In genomic region chr3R:23300091-23300918, dm6 we compare ENCODE assay signal across 4 fruit fly cellular contexts.
TF ChIP-seq lines count a peak whose summit lies in the region.

No protein-coding gene starts in this region.

- TF ChIP-seq CTCF in whole organism, embryonic (GFP tag; optimal IDR thresholded peaks at IDR 0.05; lab: Kevin White, UChicago): no peak

TF ChIP-seq in whole organism, embryonic, 481 proteins besides CTCF, POLR2A, EP300 and RAD21 (continues in another document):
- TF ChIP-seq CG11093 (GFP tag; IDR thresholded peaks at IDR 0.05; lab: Robert Waterston, UW): no peak
- TF ChIP-seq Sox102F (GFP tag; optimal IDR thresholded peaks at IDR 0.05; lab: Kevin White, UChicago): peak; percentile 32
- peak; percentile 54 for TF ChIP-seq CG9727 (GFP tag; optimal IDR thresholded peaks at IDR 0.05; lab: Kevin White, UChicago)
- TF ChIP-seq HHEX (GFP tag; optimal IDR thresholded peaks at IDR 0.05; lab: Kevin White, UChicago): no peak
- peak; percentile 52 for TF ChIP-seq CG16863 (GFP tag; optimal IDR thresholded peaks at IDR 0.05; lab: Kevin White, UChicago)
- no peak for TF ChIP-seq CG15514 (GFP tag; optimal IDR thresholded peaks at IDR 0.05; lab: Kevin White, UChicago)
- TF ChIP-seq nau (GFP tag; optimal IDR thresholded peaks at IDR 0.05; lab: Kevin White, UChicago): no peak
- no peak for TF ChIP-seq CG3838 (GFP tag; optimal IDR thresholded peaks at IDR 0.05; lab: Kevin White, UChicago)
- peak; percentile 78 for TF ChIP-seq CG12391 (tag; optimal IDR thresholded peaks at IDR 0.05; lab: Kevin White, UChicago)
- no peak for TF ChIP-seq CG17802 (tag; optimal IDR thresholded peaks at IDR 0.05; lab: Kevin White, UChicago)
- TF ChIP-seq dm (GFP tag; optimal IDR thresholded peaks at IDR 0.05; lab: Kevin White, UChicago): peak; percentile 24
- peak; percentile 74 for TF ChIP-seq CG8765 (GFP tag; IDR thresholded peaks at IDR 0.05; lab: Robert Waterston, UW)
- TF ChIP-seq CG17328 (GFP tag; IDR thresholded peaks at IDR 0.05; lab: Robert Waterston, UW): peak; percentile 68
- peak; percentile 39 for TF ChIP-seq D19A (tag; optimal IDR thresholded peaks at IDR 0.05; lab: Kevin White, UChicago)
- TF ChIP-seq nerfin-2 (GFP tag; IDR thresholded peaks at IDR 0.05; lab: Robert Waterston, UW; ENCODE audit: partially characterized antibody): no peak
- TF ChIP-seq tx (GFP tag; optimal IDR thresholded peaks at IDR 0.05; lab: Kevin White, UChicago): peak; percentile 27
- peak; percentile 52 for TF ChIP-seq az2 (GFP tag; optimal IDR thresholded peaks at IDR 0.05; lab: Kevin White, UChicago)
- peak; percentile 27 for TF ChIP-seq CG12155 (GFP tag; optimal IDR thresholded peaks at IDR 0.05; lab: Kevin White, UChicago)
- peak; percentile 2 for TF ChIP-seq CG6254 (GFP tag; optimal IDR thresholded peaks at IDR 0.05; lab: Kevin White, UChicago)
- TF ChIP-seq CG30431 (GFP tag; optimal IDR thresholded peaks at IDR 0.05; lab: Kevin White, UChicago): peak; percentile 58
- TF ChIP-seq CG9932 (GFP tag; IDR thresholded peaks at IDR 0.05; lab: Robert Waterston, UW): no peak
- no peak for TF ChIP-seq nerfin-1 (tag; optimal IDR thresholded peaks at IDR 0.05; lab: Kevin White, UChicago)
- 0 out of 3 replicates have a peak, but pooled peaks have one; percentile 45 for TF ChIP-seq ci (GFP tag; IDR thresholded peaks at IDR 0.05; lab: Robert Waterston, UW)

TF ChIP-seq in whole organism, prepupa, 60 proteins besides CTCF, POLR2A, EP300 and RAD21 (continues in another document):
- TF ChIP-seq Lpt (GFP tag; optimal IDR thresholded peaks at IDR 0.05; lab: Kevin White, UChicago) (no peak), CG9139 (GFP tag; optimal IDR thresholded peaks at IDR 0.05; lab: Kevin White, UChicago) (no peak), fd85E (GFP tag; optimal IDR thresholded peaks at IDR 0.05; lab: Kevin White, UChicago) (no peak), Ets21C (GFP tag; optimal IDR thresholded peaks at IDR 0.05; lab: Kevin White, UChicago) (peak; percentile 5), CG8319 (GFP tag; optimal IDR thresholded peaks at IDR 0.05; lab: Kevin White, UChicago) (no peak), Smox (GFP tag; optimal IDR thresholded peaks at IDR 0.05; lab: Kevin White, UChicago) (no peak), CG6792 (GFP tag; optimal IDR thresholded peaks at IDR 0.05; lab: Kevin White, UChicago) (peak; percentile 67), CG15336 (GFP tag; IDR thresholded peaks at IDR 0.05; lab: Robert Waterston, UW) (peak; percentile 38; the same call in 1 of the 2 replicates), CG11294 (GFP tag; IDR thresholded peaks at IDR 0.05; lab: Robert Waterston, UW) (no peak), achi (GFP tag; optimal IDR thresholded peaks at IDR 0.05; lab: Kevin White, UChicago) (peak; percentile 31), Gug (GFP tag; IDR thresholded peaks at IDR 0.05; lab: Robert Waterston, UW) (no peak), Eip75B (GFP tag; optimal IDR thresholded peaks at IDR 0.05; lab: Kevin White, UChicago) (peak; percentile 35), Eip93F (GFP tag; optimal IDR thresholded peaks at IDR 0.05; lab: Kevin White, UChicago) (no peak), CG34406 (GFP tag; optimal IDR thresholded peaks at IDR 0.05; lab: Kevin White, UChicago) (peak; percentile 50), CG10669 (GFP tag; optimal IDR thresholded peaks at IDR 0.05; lab: Kevin White, UChicago) (no peak), Met (GFP tag; optimal IDR thresholded peaks at IDR 0.05; lab: Kevin White, UChicago) (peak; percentile 65), vri (GFP tag; optimal IDR thresholded peaks at IDR 0.05; lab: Kevin White, UChicago) (peak; percentile 8), Sox102F (GFP tag; optimal IDR thresholded peaks at IDR 0.05; lab: Kevin White, UChicago) (peak; percentile 67), CG32006 (GFP tag; optimal IDR thresholded peaks at IDR 0.05; lab: Kevin White, UChicago) (peak; percentile 38), acj6 (GFP tag; optimal IDR thresholded peaks at IDR 0.05; lab: Kevin White, UChicago) (peak; percentile 55), salr (GFP tag; optimal IDR thresholded peaks at IDR 0.05; lab: Kevin White, UChicago) (no peak), Hr4 (GFP tag; optimal IDR thresholded peaks at IDR 0.05; lab: Kevin White, UChicago) (peak; percentile 6), CG31627 (GFP tag; optimal IDR thresholded peaks at IDR 0.05; lab: Kevin White, UChicago) (peak; percentile 53), spab (GFP tag; optimal IDR thresholded peaks at IDR 0.05; lab: Kevin White, UChicago) (no peak)

TF ChIP-seq in whole organism, pupa, 21 proteins besides CTCF, POLR2A, EP300 and RAD21:
- TF ChIP-seq CG34367 (tag; optimal IDR thresholded peaks at IDR 0.05; lab: Kevin White, UChicago): peak; percentile 24
- TF ChIP-seq CG15710 (tag; optimal IDR thresholded peaks at IDR 0.05; lab: Kevin White, UChicago): peak; percentile 30
- TF ChIP-seq CG14655 (GFP tag; optimal IDR thresholded peaks at IDR 0.05; lab: Kevin White, UChicago): peak; percentile 27
- no peak for TF ChIP-seq EcR (GFP tag; optimal IDR thresholded peaks at IDR 0.05; lab: Kevin White, UChicago)
- no peak for TF ChIP-seq rn (GFP tag; IDR thresholded peaks at IDR 0.05; lab: Robert Waterston, UW)
- peak; percentile 28 for TF ChIP-seq Pif1B (GFP tag; optimal IDR thresholded peaks at IDR 0.05; lab: Kevin White, UChicago)
- TF ChIP-seq Ets98B (GFP tag; IDR thresholded peaks at IDR 0.05; lab: Robert Waterston, UW): no peak

TF ChIP-seq in whole organism, wandering third instar larva, 38 proteins besides CTCF, POLR2A, EP300 and RAD21:
- no peak for TF ChIP-seq Abd-B (GFP tag; optimal IDR thresholded peaks at IDR 0.05; lab: Kevin White, UChicago)
- no peak for TF ChIP-seq brk (GFP tag; optimal IDR thresholded peaks at IDR 0.05; lab: Kevin White, UChicago)
- no peak for TF ChIP-seq Jra (GFP tag; optimal IDR thresholded peaks at IDR 0.05; lab: Kevin White, UChicago)
- TF ChIP-seq N (GFP tag; optimal IDR thresholded peaks at IDR 0.05; lab: Kevin White, UChicago): no peak
- TF ChIP-seq sv (GFP tag; optimal IDR thresholded peaks at IDR 0.05; lab: Kevin White, UChicago): peak; percentile 37
- no peak for TF ChIP-seq Dif (GFP tag; optimal IDR thresholded peaks at IDR 0.05; lab: Kevin White, UChicago; ENCODE audit: partially characterized antibody)
- TF ChIP-seq CG9705 (GFP tag; optimal IDR thresholded peaks at IDR 0.05; lab: Kevin White, UChicago): no peak
- peak; percentile 28 for TF ChIP-seq Sp1 (GFP tag; optimal IDR thresholded peaks at IDR 0.05; lab: Kevin White, UChicago)
- TF ChIP-seq br (GFP tag; optimal IDR thresholded peaks at IDR 0.05; lab: Kevin White, UChicago): peak; percentile 65
- no peak for TF ChIP-seq Dfd (GFP tag; optimal IDR thresholded peaks at IDR 0.05; lab: Kevin White, UChicago)
- TF ChIP-seq foxo (GFP tag; optimal IDR thresholded peaks at IDR 0.05; lab: Kevin White, UChicago): peak in 1 of 2 experiments; percentile 51
- peak; percentile 30 for TF ChIP-seq tai (GFP tag; optimal IDR thresholded peaks at IDR 0.05; lab: Kevin White, UChicago)
- TF ChIP-seq dsf (GFP tag; optimal IDR thresholded peaks at IDR 0.05; lab: Kevin White, UChicago; ENCODE audit: borderline replicate concordance): no peak
- peak; percentile 15 for TF ChIP-seq h (GFP tag; optimal IDR thresholded peaks at IDR 0.05; lab: Kevin White, UChicago)
- TF ChIP-seq pan (optimal IDR thresholded peaks at IDR 0.05; lab: Kevin White, UChicago): no peak
- TF ChIP-seq psq (GFP tag; optimal IDR thresholded peaks at IDR 0.05; lab: Kevin White, UChicago): peak; percentile 55
- TF ChIP-seq OdsH (GFP tag; optimal IDR thresholded peaks at IDR 0.05; lab: Kevin White, UChicago): peak; percentile 56
- TF ChIP-seq CG32264 (GFP tag; optimal IDR thresholded peaks at IDR 0.05; lab: Kevin White, UChicago): no peak
- peak; percentile 37 for TF ChIP-seq fru (GFP tag; optimal IDR thresholded peaks at IDR 0.05; lab: Kevin White, UChicago)
- TF ChIP-seq Hnf4 (GFP tag; optimal IDR thresholded peaks at IDR 0.05; lab: Kevin White, UChicago): peak; percentile 34
- TF ChIP-seq rgr (GFP tag; optimal IDR thresholded peaks at IDR 0.05; lab: Kevin White, UChicago): peak; percentile 47
- no peak for TF ChIP-seq CrebA (GFP tag; optimal IDR thresholded peaks at IDR 0.05; lab: Kevin White, UChicago; ENCODE audit: borderline replicate concordance)
- no peak for TF ChIP-seq GATAd (GFP tag; optimal IDR thresholded peaks at IDR 0.05; lab: Kevin White, UChicago)
- TF ChIP-seq ey (GFP tag; optimal IDR thresholded peaks at IDR 0.05; lab: Kevin White, UChicago): peak; percentile 58

Comparison
In these comparisons a context has a peak if more than half of its experiments do, and no peak if none do; other contexts are left out.
1. Of the 7 proteins assayed by ChIP-seq in both whole organism, embryonic and whole organism, prepupa: peak only in whole organism, embryonic: none; only in whole organism, prepupa: Hr39; in both: Sox102F; in neither: 5.